1 fruit fly cellular context compared by ENCODE assay signal in genomic region chr3L:4283428-4284089, dm6.
TF ChIP-seq lines count a peak whose summit lies in the region.

Gene srw, minus strand, starts transcription at chr3L:4283478.
Gene CG1316, plus strand, starts transcription at chr3L:4283851.

TF ChIP-seq in whole organism, embryonic, 481 proteins besides CTCF, POLR2A, EP300 and RAD21 (continued from another document and continues in another):
- no peak for TF ChIP-seq CG11695 (GFP tag; IDR thresholded peaks at IDR 0.05; lab: Robert Waterston, UW)
- TF ChIP-seq D19A (tag; optimal IDR thresholded peaks at IDR 0.05; lab: Kevin White, UChicago) = no peak
- TF ChIP-seq CG8478 (optimal IDR thresholded peaks at IDR 0.05; lab: Kevin White, UChicago) = no peak
- TF ChIP-seq Atf-2 (GFP tag; optimal IDR thresholded peaks at IDR 0.05; lab: Kevin White, UChicago) = no peak
- TF ChIP-seq Mes4 (GFP tag; optimal IDR thresholded peaks at IDR 0.05; lab: Kevin White, UChicago) = no peak
- no peak for TF ChIP-seq CG32772 (GFP tag; IDR thresholded peaks at IDR 0.05; lab: Robert Waterston, UW)
- TF ChIP-seq Rx (GFP tag; IDR thresholded peaks at IDR 0.05; lab: Robert Waterston, UW) = no peak
- TF ChIP-seq her (GFP tag; optimal IDR thresholded peaks at IDR 0.05; lab: Kevin White, UChicago) = no peak
- no peak for TF ChIP-seq gce (GFP tag; IDR thresholded peaks at IDR 0.05; lab: Robert Waterston, UW)
- TF ChIP-seq H15 (GFP tag; IDR thresholded peaks at IDR 0.05; lab: Robert Waterston, UW) = no peak
- TF ChIP-seq Meics (GFP tag; optimal IDR thresholded peaks at IDR 0.05; lab: Kevin White, UChicago) = no peak
- no peak for TF ChIP-seq CG11560 (tag; IDR thresholded peaks at IDR 0.05; lab: Robert Waterston, UW)
- TF ChIP-seq da (GFP tag; optimal IDR thresholded peaks at IDR 0.05; lab: Kevin White, UChicago) = no peak
- no peak for TF ChIP-seq PHDP (tag; optimal IDR thresholded peaks at IDR 0.05; lab: Kevin White, UChicago)
- no peak for TF ChIP-seq pum (GFP tag; optimal IDR thresholded peaks at IDR 0.05; lab: Kevin White, UChicago)
- TF ChIP-seq CG10959 (GFP tag; IDR thresholded peaks at IDR 0.05; lab: Robert Waterston, UW) = no peak
- TF ChIP-seq CG3163 (GFP tag; optimal IDR thresholded peaks at IDR 0.05; lab: Kevin White, UChicago) = no peak
- TF ChIP-seq lab (GFP tag; optimal IDR thresholded peaks at IDR 0.05; lab: Kevin White, UChicago) = no peak
- TF ChIP-seq vfl (GFP tag; optimal IDR thresholded peaks at IDR 0.05; lab: Kevin White, UChicago) = no peak
- no peak for TF ChIP-seq sima (GFP tag; optimal IDR thresholded peaks at IDR 0.05; lab: Kevin White, UChicago)
- no peak for TF ChIP-seq Dad (GFP tag; optimal IDR thresholded peaks at IDR 0.05; lab: Kevin White, UChicago)
- no peak for TF ChIP-seq br (optimal IDR thresholded peaks at IDR 0.05; lab: Kevin White, UChicago)
- no peak for TF ChIP-seq esg (GFP tag; conservative IDR thresholded peaks at IDR 0.05; lab: Robert Waterston, UW)
- no peak for TF ChIP-seq CG17912 (GFP tag; optimal IDR thresholded peaks at IDR 0.05; lab: Kevin White, UChicago)
- no peak for TF ChIP-seq dan (GFP tag; IDR thresholded peaks at IDR 0.05; lab: Robert Waterston, UW)
- TF ChIP-seq tup (GFP tag; optimal IDR thresholded peaks at IDR 0.05; lab: Kevin White, UChicago) = no peak
- TF ChIP-seq z (GFP tag; IDR thresholded peaks at IDR 0.05; lab: Robert Waterston, UW) = no peak
- TF ChIP-seq Myb (GFP tag; optimal IDR thresholded peaks at IDR 0.05; lab: Kevin White, UChicago) = peak; percentile 67
- TF ChIP-seq psq (GFP tag; optimal IDR thresholded peaks at IDR 0.05; lab: Kevin White, UChicago) = no peak
- no peak for TF ChIP-seq h (optimal IDR thresholded peaks at IDR 0.05; lab: Kevin White, UChicago)
- no peak for TF ChIP-seq D19B (GFP tag; optimal IDR thresholded peaks at IDR 0.05; lab: Kevin White, UChicago)
- no peak for TF ChIP-seq hb (GFP tag; IDR thresholded peaks at IDR 0.05; lab: Robert Waterston, UW; ENCODE audit: partially characterized antibody)
- TF ChIP-seq pho (GFP tag; optimal IDR thresholded peaks at IDR 0.05; lab: Kevin White, UChicago) = no peak
- peak; percentile 46 for TF ChIP-seq B-H2 (GFP tag; optimal IDR thresholded peaks at IDR 0.05; lab: Kevin White, UChicago)
- no peak for TF ChIP-seq CG7357 (GFP tag; IDR thresholded peaks at IDR 0.05; lab: Robert Waterston, UW)
- no peak for TF ChIP-seq CG17568 (GFP tag; optimal IDR thresholded peaks at IDR 0.05; lab: Kevin White, UChicago)
- TF ChIP-seq Side (GFP tag; optimal IDR thresholded peaks at IDR 0.05; lab: Kevin White, UChicago) = no peak
- TF ChIP-seq Doc3 (GFP tag; IDR thresholded peaks at IDR 0.05; lab: Robert Waterston, UW; ENCODE audit: partially characterized antibody) = 0 out of 3 replicates have a peak, but pooled peaks have one; percentile 16
- no peak for TF ChIP-seq Dfd (GFP tag; optimal IDR thresholded peaks at IDR 0.05; lab: Kevin White, UChicago)
- no peak for TF ChIP-seq CG1647 (GFP tag; optimal IDR thresholded peaks at IDR 0.05; lab: Kevin White, UChicago)
- no peak for TF ChIP-seq CG8290 (GFP tag; optimal IDR thresholded peaks at IDR 0.05; lab: Kevin White, UChicago)
- no peak for TF ChIP-seq CG8290 (tag; optimal IDR thresholded peaks at IDR 0.05; lab: Kevin White, UChicago)
- TF ChIP-seq gcm2 (GFP tag; optimal IDR thresholded peaks at IDR 0.05; lab: Kevin White, UChicago) = no peak
- peak; percentile 8; the same call in 1 of the 3 replicates for TF ChIP-seq CG6791 (GFP tag; IDR thresholded peaks at IDR 0.05; lab: Robert Waterston, UW; ENCODE audit: partially characterized antibody)
- peak; percentile 34 for TF ChIP-seq CG2120 (GFP tag; optimal IDR thresholded peaks at IDR 0.05; lab: Kevin White, UChicago)
- no peak for TF ChIP-seq twi (tag; optimal IDR thresholded peaks at IDR 0.05; lab: Kevin White, UChicago)
- no peak for TF ChIP-seq CG4282 (GFP tag; optimal IDR thresholded peaks at IDR 0.05; lab: Kevin White, UChicago)
- TF ChIP-seq Sry-δ (GFP tag; optimal IDR thresholded peaks at IDR 0.05; lab: Kevin White, UChicago) = peak; percentile 81
- TF ChIP-seq emc (GFP tag; optimal IDR thresholded peaks at IDR 0.05; lab: Kevin White, UChicago) = no peak
- TF ChIP-seq trem (tag; optimal IDR thresholded peaks at IDR 0.05; lab: Kevin White, UChicago) = peak; percentile 50
- peak; percentile 49 for TF ChIP-seq BEAF-32 (GFP tag; optimal IDR thresholded peaks at IDR 0.05; lab: Kevin White, UChicago)
- no peak for TF ChIP-seq CG9932 (GFP tag; IDR thresholded peaks at IDR 0.05; lab: Robert Waterston, UW)
- TF ChIP-seq CG14441 (GFP tag; IDR thresholded peaks at IDR 0.05; lab: Robert Waterston, UW) = no peak
- no peak for TF ChIP-seq jigr1 (GFP tag; IDR thresholded peaks at IDR 0.05; lab: Robert Waterston, UW)
- no peak for TF ChIP-seq pfk (GFP tag; optimal IDR thresholded peaks at IDR 0.05; lab: Kevin White, UChicago)
- no peak for TF ChIP-seq sna (GFP tag; IDR thresholded peaks at IDR 0.05; lab: Robert Waterston, UW; ENCODE audit: partially characterized antibody)
- no peak for TF ChIP-seq hbn (GFP tag; IDR thresholded peaks at IDR 0.05; lab: Robert Waterston, UW; ENCODE audit: partially characterized antibody)
- no peak for TF ChIP-seq CG7372 (GFP tag; IDR thresholded peaks at IDR 0.05; lab: Robert Waterston, UW)
- peak; percentile 75 for TF ChIP-seq MBD-R2 (GFP tag; IDR thresholded peaks at IDR 0.05; lab: Robert Waterston, UW)
- no peak for TF ChIP-seq Dek (tag; optimal IDR thresholded peaks at IDR 0.05; lab: Kevin White, UChicago)
- no peak for TF ChIP-seq CG1529 (GFP tag; optimal IDR thresholded peaks at IDR 0.05; lab: Kevin White, UChicago)
- TF ChIP-seq slp2 (GFP tag; optimal IDR thresholded peaks at IDR 0.05; lab: Kevin White, UChicago) = no peak
- TF ChIP-seq hkb (optimal IDR thresholded peaks at IDR 0.05; lab: Kevin White, UChicago) = no peak
- TF ChIP-seq hkb (GFP tag; IDR thresholded peaks at IDR 0.05; lab: Robert Waterston, UW) = no peak
- TF ChIP-seq gt (GFP tag; IDR thresholded peaks at IDR 0.05; lab: Robert Waterston, UW) = no peak
- TF ChIP-seq CG34376 (GFP tag; optimal IDR thresholded peaks at IDR 0.05; lab: Kevin White, UChicago) = peak; percentile 4
- no peak for TF ChIP-seq CG8359 (GFP tag; optimal IDR thresholded peaks at IDR 0.05; lab: Kevin White, UChicago; ENCODE audit: borderline replicate concordance)
- TF ChIP-seq CG34422 (GFP tag; IDR thresholded peaks at IDR 0.05; lab: Robert Waterston, UW) = peak; percentile 57; the same call in 1 of the 3 replicates
- no peak for TF ChIP-seq sr (GFP tag; IDR thresholded peaks at IDR 0.05; lab: Robert Waterston, UW)
- no peak for TF ChIP-seq en (GFP tag; optimal IDR thresholded peaks at IDR 0.05; lab: Kevin White, UChicago)
- TF ChIP-seq bsh (GFP tag; optimal IDR thresholded peaks at IDR 0.05; lab: Kevin White, UChicago) = no peak
- no peak for TF ChIP-seq cato (GFP tag; optimal IDR thresholded peaks at IDR 0.05; lab: Kevin White, UChicago; ENCODE audit: borderline replicate concordance)
- no peak for TF ChIP-seq eyg (GFP tag; optimal IDR thresholded peaks at IDR 0.05; lab: Kevin White, UChicago)
- no peak for TF ChIP-seq CG5245 (GFP tag; optimal IDR thresholded peaks at IDR 0.05; lab: Kevin White, UChicago)
- no peak for TF ChIP-seq caup (GFP tag; optimal IDR thresholded peaks at IDR 0.05; lab: Kevin White, UChicago; ENCODE audit: severe bottlenecking)
- TF ChIP-seq Hr78 (GFP tag; optimal IDR thresholded peaks at IDR 0.05; lab: Kevin White, UChicago) = no peak
- TF ChIP-seq mld (GFP tag; IDR thresholded peaks at IDR 0.05; lab: Robert Waterston, UW; ENCODE audit: partially characterized antibody) = no peak
- TF ChIP-seq CG32532 (GFP tag; IDR thresholded peaks at IDR 0.05; lab: Robert Waterston, UW) = no peak
- peak; percentile 82 for TF ChIP-seq YL-1 (GFP tag; optimal IDR thresholded peaks at IDR 0.05; lab: Kevin White, UChicago)
- TF ChIP-seq HLHmδ (GFP tag; optimal IDR thresholded peaks at IDR 0.05; lab: Kevin White, UChicago) = no peak
- no peak for TF ChIP-seq sisA (GFP tag; IDR thresholded peaks at IDR 0.05; lab: Robert Waterston, UW)
- peak; percentile 95 for TF ChIP-seq MESR4 (GFP tag; optimal IDR thresholded peaks at IDR 0.05; lab: Kevin White, UChicago)
- no peak for TF ChIP-seq CG10321 (GFP tag; IDR thresholded peaks at IDR 0.05; lab: Robert Waterston, UW)
- no peak for TF ChIP-seq CG10366 (GFP tag; IDR thresholded peaks at IDR 0.05; lab: Robert Waterston, UW)
- no peak for TF ChIP-seq CG15696 (tag; optimal IDR thresholded peaks at IDR 0.05; lab: Kevin White, UChicago)
- no peak for TF ChIP-seq Jarid2 (GFP tag; optimal IDR thresholded peaks at IDR 0.05; lab: Kevin White, UChicago)
- no peak for TF ChIP-seq NfI (GFP tag; optimal IDR thresholded peaks at IDR 0.05; lab: Kevin White, UChicago)
- TF ChIP-seq CG7839 (tag; optimal IDR thresholded peaks at IDR 0.05; lab: Kevin White, UChicago) = no peak
- no peak for TF ChIP-seq CG11398 (GFP tag; optimal IDR thresholded peaks at IDR 0.05; lab: Kevin White, UChicago)
- no peak for TF ChIP-seq CG6683 (GFP tag; optimal IDR thresholded peaks at IDR 0.05; lab: Kevin White, UChicago)
- no peak for TF ChIP-seq unpg (GFP tag; optimal IDR thresholded peaks at IDR 0.05; lab: Kevin White, UChicago)
- TF ChIP-seq ERR (GFP tag; optimal IDR thresholded peaks at IDR 0.05; lab: Kevin White, UChicago) = no peak
- TF ChIP-seq p53 (GFP tag; optimal IDR thresholded peaks at IDR 0.05; lab: Kevin White, UChicago) = no peak
- no peak for TF ChIP-seq Awh (GFP tag; IDR thresholded peaks at IDR 0.05; lab: Robert Waterston, UW)
- TF ChIP-seq sens-2 (GFP tag; IDR thresholded peaks at IDR 0.05; lab: Robert Waterston, UW) = no peak
- TF ChIP-seq ase (GFP tag; IDR thresholded peaks at IDR 0.05; lab: Robert Waterston, UW) = no peak
- no peak for TF ChIP-seq tap (tag; optimal IDR thresholded peaks at IDR 0.05; lab: Kevin White, UChicago)
- TF ChIP-seq ewg (GFP tag; optimal IDR thresholded peaks at IDR 0.05; lab: Kevin White, UChicago) = no peak
- no peak for TF ChIP-seq CG13424 (tag; optimal IDR thresholded peaks at IDR 0.05; lab: Kevin White, UChicago)
- no peak for TF ChIP-seq Drgx (GFP tag; IDR thresholded peaks at IDR 0.05; lab: Robert Waterston, UW)
- TF ChIP-seq CG16815 (GFP tag; optimal IDR thresholded peaks at IDR 0.05; lab: Kevin White, UChicago) = no peak
- no peak for TF ChIP-seq Dbx (GFP tag; IDR thresholded peaks at IDR 0.05; lab: Robert Waterston, UW)
- TF ChIP-seq nom (GFP tag; optimal IDR thresholded peaks at IDR 0.05; lab: Kevin White, UChicago) = peak; percentile 4
- no peak for TF ChIP-seq nerfin-2 (GFP tag; IDR thresholded peaks at IDR 0.05; lab: Robert Waterston, UW; ENCODE audit: partially characterized antibody)
- TF ChIP-seq zf30C (GFP tag; optimal IDR thresholded peaks at IDR 0.05; lab: Kevin White, UChicago) = no peak
- peak; percentile 12 for TF ChIP-seq lilli (GFP tag; optimal IDR thresholded peaks at IDR 0.05; lab: Kevin White, UChicago)
- no peak for TF ChIP-seq CG10274 (GFP tag; optimal IDR thresholded peaks at IDR 0.05; lab: Kevin White, UChicago)
- TF ChIP-seq pzg (GFP tag; optimal IDR thresholded peaks at IDR 0.05; lab: Kevin White, UChicago) = peak; percentile 60
- TF ChIP-seq CG6175 (GFP tag; IDR thresholded peaks at IDR 0.05; lab: Robert Waterston, UW) = no peak
- no peak for TF ChIP-seq CG9817 (tag; optimal IDR thresholded peaks at IDR 0.05; lab: Kevin White, UChicago)
- TF ChIP-seq Bgb (GFP tag; IDR thresholded peaks at IDR 0.05; lab: Robert Waterston, UW; ENCODE audit: partially characterized antibody) = peak; percentile 52
- TF ChIP-seq CG13123 (GFP tag; optimal IDR thresholded peaks at IDR 0.05; lab: Kevin White, UChicago) = no peak
- peak; percentile 60; the same call in 1 of the 3 replicates for TF ChIP-seq ci (GFP tag; IDR thresholded peaks at IDR 0.05; lab: Robert Waterston, UW)
- peak; percentile 12 for TF ChIP-seq gfzf (GFP tag; optimal IDR thresholded peaks at IDR 0.05; lab: Kevin White, UChicago)
- no peak for TF ChIP-seq CG16813 (GFP tag; IDR thresholded peaks at IDR 0.05; lab: Robert Waterston, UW; ENCODE audit: partially characterized antibody)
- no peak for TF ChIP-seq Hmr (GFP tag; optimal IDR thresholded peaks at IDR 0.05; lab: Kevin White, UChicago)
- TF ChIP-seq toy (GFP tag; IDR thresholded peaks at IDR 0.05; lab: Robert Waterston, UW) = no peak
- no peak for TF ChIP-seq schlank (tag; optimal IDR thresholded peaks at IDR 0.05; lab: Kevin White, UChicago)
- no peak for TF ChIP-seq Eip74EF (GFP tag; optimal IDR thresholded peaks at IDR 0.05; lab: Kevin White, UChicago)
- peak; percentile 3 for TF ChIP-seq CG9797 (GFP tag; optimal IDR thresholded peaks at IDR 0.05; lab: Kevin White, UChicago)
- peak; percentile 37 for TF ChIP-seq CG10267 (tag; optimal IDR thresholded peaks at IDR 0.05; lab: Kevin White, UChicago)
- TF ChIP-seq fd96Cb (tag; optimal IDR thresholded peaks at IDR 0.05; lab: Kevin White, UChicago) = no peak
- no peak for TF ChIP-seq exex (tag; optimal IDR thresholded peaks at IDR 0.05; lab: Kevin White, UChicago)
- TF ChIP-seq CG9876 (GFP tag; optimal IDR thresholded peaks at IDR 0.05; lab: Kevin White, UChicago) = no peak
- TF ChIP-seq peb (GFP tag; IDR thresholded peaks at IDR 0.05; lab: Robert Waterston, UW) = no peak
- TF ChIP-seq Ets65A (GFP tag; lab: Kevin White, UChicago) = peak; percentile 58
- no peak for TF ChIP-seq CG15073 (GFP tag; optimal IDR thresholded peaks at IDR 0.05; lab: Kevin White, UChicago)
- TF ChIP-seq CG11723 (GFP tag; optimal IDR thresholded peaks at IDR 0.05; lab: Kevin White, UChicago) = no peak
- no peak for TF ChIP-seq dmrt99B (tag; optimal IDR thresholded peaks at IDR 0.05; lab: Kevin White, UChicago)
- TF ChIP-seq Hr51 (GFP tag; optimal IDR thresholded peaks at IDR 0.05; lab: Kevin White, UChicago) = no peak
- TF ChIP-seq CG12391 (tag; optimal IDR thresholded peaks at IDR 0.05; lab: Kevin White, UChicago) = no peak
- no peak for TF ChIP-seq Nf-YB (GFP tag; optimal IDR thresholded peaks at IDR 0.05; lab: Kevin White, UChicago)
- TF ChIP-seq Hand (GFP tag; optimal IDR thresholded peaks at IDR 0.05; lab: Kevin White, UChicago) = no peak
- no peak for TF ChIP-seq fu2 (GFP tag; optimal IDR thresholded peaks at IDR 0.05; lab: Kevin White, UChicago)
- no peak for TF ChIP-seq CG9437 (GFP tag; optimal IDR thresholded peaks at IDR 0.05; lab: Kevin White, UChicago)
- no peak for TF ChIP-seq CG30431 (GFP tag; optimal IDR thresholded peaks at IDR 0.05; lab: Kevin White, UChicago)
- peak; percentile 32 for TF ChIP-seq CG30020 (tag; optimal IDR thresholded peaks at IDR 0.05; lab: Kevin White, UChicago)
- no peak for TF ChIP-seq pb (GFP tag; optimal IDR thresholded peaks at IDR 0.05; lab: Kevin White, UChicago)
- TF ChIP-seq CG18599 (GFP tag; optimal IDR thresholded peaks at IDR 0.05; lab: Kevin White, UChicago) = no peak
